Worm (Caenorhabditis elegans) whole organism, mixed stage, embryonic: Measurements from ENCODE around the gene fkh-3.
A peak's percentile ranks its signal among the peaks of the same experiment; 100 is the strongest.

Experiments
- M03D4.4 ChIP-seq: sonication (generic microtip); optimal IDR thresholded peaks from 2 replicates; lab custom pipeline; 2017; ENCODE audit warnings: mild to moderate bottlenecking, missing genetic modification characterization, missing compliant biosample characterization
- bed-3 ChIP-seq: fragments of 200-800 bp; sonication (Bioruptor generic); optimal IDR thresholded peaks from 3 replicates; lab custom pipeline; 2018; ENCODE audit warnings: mild to moderate bottlenecking, missing genetic modification characterization, moderate library complexity, missing compliant biosample characterization
- blmp-1 ChIP-seq: fragments of 150-350 bp; optimal IDR thresholded peaks from 2 replicates; lab custom pipeline; 2014; ENCODE audit warnings: missing biosample characterization, missing genetic modification characterization
- ceh-39 ChIP-seq: fragments of 150-350 bp; optimal IDR thresholded peaks from 2 replicates; lab custom pipeline; 2014; ENCODE audit warnings: missing biosample characterization, missing genetic modification characterization
- ceh-43 ChIP-seq: fragments of 200-800 bp; sonication (Bioruptor generic); optimal IDR thresholded peaks from 2 replicates; lab custom pipeline; 2018; ENCODE audit warnings: mild to moderate bottlenecking, missing genetic modification characterization, moderate library complexity, missing compliant biosample characterization
- ceh-83 ChIP-seq: fragments of 200-800 bp; sonication (Bioruptor generic); optimal IDR thresholded peaks from 2 replicates; lab custom pipeline; 2018; ENCODE audit warnings: mild to moderate bottlenecking, missing genetic modification characterization, missing compliant biosample characterization
- ces-1 ChIP-seq: fragments of 150-350 bp; optimal IDR thresholded peaks from 2 replicates; lab custom pipeline; 2014; ENCODE audit warnings: missing biosample characterization, missing genetic modification reagents, missing genetic modification characterization
- cnd-1 ChIP-seq: fragments of 200-800 bp; sonication (Bioruptor generic); optimal IDR thresholded peaks from 2 replicates; lab custom pipeline; 2018; ENCODE audit warnings: mild to moderate bottlenecking, missing genetic modification characterization, missing compliant biosample characterization
- drap-1 ChIP-seq: fragments of 200-800 bp; sonication (Bioruptor generic); optimal IDR thresholded peaks from 3 replicates; lab custom pipeline; 2018; ENCODE audit warnings: mild to moderate bottlenecking, missing genetic modification characterization, missing compliant biosample characterization
- elt-1 ChIP-seq: sonication (generic microtip); optimal IDR thresholded peaks from 2 replicates; lab custom pipeline; 2017; ENCODE audit warnings: missing genetic modification characterization, mild to moderate bottlenecking, missing compliant biosample characterization, antibody characterized with exemption, moderate library complexity, borderline replicate concordance; ENCODE audit not compliant: insufficient read depth
- elt-3 ChIP-seq: fragments of 150-350 bp; optimal IDR thresholded peaks from 2 replicates; lab custom pipeline; 2014; ENCODE audit warnings: missing biosample characterization, missing genetic modification characterization
- flh-1 ChIP-seq: fragments of 200-800 bp; sonication (Bioruptor generic); optimal IDR thresholded peaks from 2 replicates; lab custom pipeline; 2018; ENCODE audit warnings: mild to moderate bottlenecking, missing genetic modification characterization, moderate library complexity, missing compliant biosample characterization
- ham-2 ChIP-seq: fragments of 200-800 bp; sonication (Bioruptor generic); optimal IDR thresholded peaks from 2 replicates; lab custom pipeline; 2018; ENCODE audit warnings: mild to moderate bottlenecking, missing genetic modification characterization, missing compliant biosample characterization
- hlh-1 ChIP-seq: fragments of 150-350 bp; optimal IDR thresholded peaks from 2 replicates; lab custom pipeline; 2014; ENCODE audit warnings: missing biosample characterization, missing genetic modification reagents, missing genetic modification characterization
- lin-13 ChIP-seq: fragments of 150-350 bp; optimal IDR thresholded peaks from 2 replicates; lab custom pipeline; 2014; ENCODE audit warnings: missing biosample characterization, missing genetic modification characterization
- lin-32 ChIP-seq: fragments of 200-800 bp; sonication (Bioruptor generic); optimal IDR thresholded peaks from 2 replicates; lab custom pipeline; 2018; ENCODE audit warnings: mild to moderate bottlenecking, missing genetic modification characterization, missing compliant biosample characterization
- lsy-2 ChIP-seq: fragments of 150-350 bp; optimal IDR thresholded peaks from 2 replicates; lab custom pipeline; 2014; ENCODE audit warnings: missing biosample characterization, missing genetic modification characterization
- mab-5 ChIP-seq: fragments of 150-350 bp; optimal IDR thresholded peaks from 2 replicates; lab custom pipeline; 2014; ENCODE audit warnings: missing biosample characterization, missing genetic modification characterization
- mep-1 ChIP-seq: fragments of 150-350 bp; optimal IDR thresholded peaks from 2 replicates; lab custom pipeline; 2017; ENCODE audit warnings: missing biosample characterization, missing genetic modification reagents, missing genetic modification characterization, inconsistent platforms
- mls-2 ChIP-seq: sonication (generic microtip); optimal IDR thresholded peaks from 2 replicates; lab custom pipeline; 2016; ENCODE audit warnings: mild to moderate bottlenecking, missing genetic modification characterization, moderate library complexity, missing compliant biosample characterization
- nhr-12 ChIP-seq: fragments of 150-350 bp; optimal IDR thresholded peaks from 2 replicates; lab custom pipeline; 2014; ENCODE audit warnings: missing biosample characterization, missing genetic modification characterization
- nhr-2 ChIP-seq: fragments of 150-350 bp; optimal IDR thresholded peaks from 2 replicates; lab custom pipeline; 2014; ENCODE audit warnings: missing biosample characterization, missing genetic modification characterization
- nhr-237 ChIP-seq: fragments of 150-350 bp; optimal IDR thresholded peaks from 2 replicates; lab custom pipeline; 2014; ENCODE audit warnings: missing biosample characterization, missing genetic modification characterization
- nhr-28 ChIP-seq: fragments of 150-350 bp; optimal IDR thresholded peaks from 2 replicates; lab custom pipeline; 2014; ENCODE audit warnings: missing biosample characterization, missing genetic modification characterization
- nhr-76 ChIP-seq: sonication (generic microtip); optimal IDR thresholded peaks from 2 replicates; lab custom pipeline; 2017; ENCODE audit warnings: missing biosample characterization, missing genetic modification characterization
- pha-4 ChIP-seq: fragments of 150-350 bp; optimal IDR thresholded peaks from 2 replicates; lab custom pipeline; 2018; ENCODE audit warnings: missing biosample characterization, missing genetic modification reagents, missing genetic modification characterization
- sem-2 ChIP-seq: fragments of 200-800 bp; sonication (Bioruptor generic); optimal IDR thresholded peaks from 2 replicates; lab custom pipeline; 2018; ENCODE audit warnings: mild to moderate bottlenecking, missing genetic modification characterization, missing compliant biosample characterization
- snpc-4 ChIP-seq: fragments of 150-350 bp; optimal IDR thresholded peaks from 2 replicates; lab custom pipeline; 2014; ENCODE audit warnings: missing biosample characterization, missing genetic modification characterization
- sptf-1 ChIP-seq: sonication (generic microtip); optimal IDR thresholded peaks from 2 replicates; lab custom pipeline; 2017; ENCODE audit warnings: mild to moderate bottlenecking, missing genetic modification characterization, moderate library complexity, missing compliant biosample characterization
- tbx-8 ChIP-seq: fragments of 200-800 bp; sonication (Bioruptor generic); optimal IDR thresholded peaks from 2 replicates; lab custom pipeline; 2018; ENCODE audit warnings: mild to moderate bottlenecking, missing genetic modification characterization, moderate library complexity, missing compliant biosample characterization
- unc-120 ChIP-seq: sonication (generic microtip); optimal IDR thresholded peaks from 2 replicates; lab custom pipeline; 2017; ENCODE audit warnings: missing genetic modification characterization, missing compliant biosample characterization; ENCODE audit not compliant: poor library complexity, severe bottlenecking
- unc-39 ChIP-seq: fragments of 150-350 bp; optimal IDR thresholded peaks from 2 replicates; lab custom pipeline; 2014; ENCODE audit warnings: missing biosample characterization, missing genetic modification characterization
- unc-62 ChIP-seq: fragments of 150-350 bp; optimal IDR thresholded peaks from 2 replicates; lab custom pipeline; 2014; ENCODE audit warnings: missing biosample characterization, missing genetic modification reagents, missing genetic modification characterization
- zip-8 ChIP-seq: fragments of 150-350 bp; optimal IDR thresholded peaks from 2 replicates; lab custom pipeline; 2014; ENCODE audit warnings: missing biosample characterization, missing genetic modification characterization
- ztf-11 ChIP-seq: fragments of 150-350 bp; optimal IDR thresholded peaks from 2 replicates; lab custom pipeline; 2014; ENCODE audit warnings: missing biosample characterization, missing genetic modification characterization

The fkh-3 gene

DNA sequence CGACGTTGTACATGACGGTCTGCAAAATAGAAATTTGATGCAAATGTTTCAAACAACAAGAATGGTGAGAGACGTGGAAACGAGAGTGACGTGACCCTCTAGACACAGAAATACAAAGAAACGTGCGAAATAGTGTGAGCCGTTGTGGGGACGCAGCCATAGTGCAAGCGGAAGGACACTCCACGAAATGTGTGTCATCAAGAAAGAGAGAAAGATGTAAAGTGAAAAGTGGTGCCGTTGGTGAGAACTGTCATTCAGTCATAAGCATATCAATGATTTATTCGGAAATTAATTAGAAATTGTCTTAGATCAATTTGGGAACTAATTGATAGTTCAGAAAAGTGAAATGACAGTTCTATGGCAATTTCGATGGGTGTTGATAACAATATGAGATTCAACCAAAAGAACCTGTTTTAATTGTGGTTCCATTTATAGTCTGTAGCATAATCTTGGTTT is 3.3 kb downstream of the fkh-3 start, which contains the start of gene C29F7.3:
TSS of gene C29F7.3 (minus strand) at position 51 of the 456 bp plus-strand sequence.
- TF ChIP-seq mep-1 (tag; lab: Kevin White, UChicago) (peak; percentile 15), unc-120 (no peak), mab-5 (tag; lab: Kevin White, UChicago) (no peak), ztf-11 (tag; lab: Kevin White, UChicago) (no peak), tbx-8 (GFP tag; lab: Kevin White, UChicago) (no peak), sem-2 (GFP tag; lab: Kevin White, UChicago) (no peak), cnd-1 (tag; lab: Kevin White, UChicago) (no peak), nhr-12 (no peak), nhr-76 (tag; lab: Kevin White, UChicago) (no peak), lsy-2 (tag; lab: Kevin White, UChicago) (no peak), drap-1 (GFP tag; lab: Kevin White, UChicago) (no peak), ceh-39 (tag; lab: Kevin White, UChicago) (no peak), nhr-2 (tag; lab: Kevin White, UChicago) (no peak), nhr-237 (no peak), bed-3 (GFP tag; lab: Kevin White, UChicago) (no peak), unc-39 (no peak), hlh-1 (tag; lab: Kevin White, UChicago) (peak; percentile 12), flh-1 (GFP tag; lab: Kevin White, UChicago) (no peak), ces-1 (GFP tag; lab: Kevin White, UChicago) (peak; percentile 26), elt-1 (tag; lab: Kevin White, UChicago) (no peak), ceh-83 (GFP tag; lab: Kevin White, UChicago) (no peak), nhr-28 (tag; lab: Kevin White, UChicago) (no peak), unc-62 (GFP tag; lab: Kevin White, UChicago) (peak; percentile 70), zip-8 (tag; lab: Kevin White, UChicago) (no peak), pha-4 (tag; lab: Kevin White, UChicago) (no peak), blmp-1 (tag; lab: Kevin White, UChicago) (peak; percentile 21), lin-32 (GFP tag; lab: Kevin White, UChicago) (no peak), ceh-43 (GFP tag; lab: Kevin White, UChicago) (no peak), lin-13 (no peak), elt-3 (tag; lab: Kevin White, UChicago) (no peak), sptf-1 (tag; lab: Kevin White, UChicago) (no peak), M03D4.4 (tag; lab: Kevin White, UChicago) (no peak), ham-2 (GFP tag; lab: Kevin White, UChicago) (peak; percentile 28), mls-2 (tag; lab: Kevin White, UChicago) (no peak), snpc-4 (no peak)

DNA sequence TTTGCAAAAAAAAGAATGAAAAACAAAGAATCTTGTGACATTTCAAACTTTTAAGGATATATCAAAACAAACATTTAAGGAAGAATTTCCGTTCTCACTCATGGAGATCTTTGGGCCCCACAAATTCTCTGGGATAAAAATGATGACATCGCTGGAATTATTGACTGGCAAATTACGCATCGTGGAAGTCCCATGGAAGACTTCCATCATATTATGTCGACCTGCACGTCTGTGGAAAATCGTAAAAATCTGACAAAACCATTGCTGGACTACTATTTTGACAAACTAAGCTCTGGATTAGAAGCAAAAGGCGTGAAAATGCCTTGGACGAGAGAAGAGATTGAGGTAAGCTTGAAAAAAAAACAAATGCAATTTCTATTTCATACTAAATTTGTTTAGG is 5.8 kb downstream of the fkh-3 start:
- TF ChIP-seq elt-1 (tag; lab: Kevin White, UChicago) (no peak), mls-2 (tag; lab: Kevin White, UChicago) (no peak), M03D4.4 (tag; lab: Kevin White, UChicago) (no peak), snpc-4 (no peak), cnd-1 (tag; lab: Kevin White, UChicago) (no peak), ham-2 (GFP tag; lab: Kevin White, UChicago) (no peak), unc-62 (GFP tag; lab: Kevin White, UChicago) (no peak), lsy-2 (tag; lab: Kevin White, UChicago) (no peak), nhr-237 (no peak), elt-3 (tag; lab: Kevin White, UChicago) (no peak), mep-1 (tag; lab: Kevin White, UChicago) (no peak), ceh-43 (GFP tag; lab: Kevin White, UChicago) (no peak), ces-1 (GFP tag; lab: Kevin White, UChicago) (no peak), lin-13 (no peak), tbx-8 (GFP tag; lab: Kevin White, UChicago) (no peak), ztf-11 (tag; lab: Kevin White, UChicago) (no peak), flh-1 (GFP tag; lab: Kevin White, UChicago) (no peak), unc-39 (no peak), mab-5 (tag; lab: Kevin White, UChicago) (no peak)

DNA sequence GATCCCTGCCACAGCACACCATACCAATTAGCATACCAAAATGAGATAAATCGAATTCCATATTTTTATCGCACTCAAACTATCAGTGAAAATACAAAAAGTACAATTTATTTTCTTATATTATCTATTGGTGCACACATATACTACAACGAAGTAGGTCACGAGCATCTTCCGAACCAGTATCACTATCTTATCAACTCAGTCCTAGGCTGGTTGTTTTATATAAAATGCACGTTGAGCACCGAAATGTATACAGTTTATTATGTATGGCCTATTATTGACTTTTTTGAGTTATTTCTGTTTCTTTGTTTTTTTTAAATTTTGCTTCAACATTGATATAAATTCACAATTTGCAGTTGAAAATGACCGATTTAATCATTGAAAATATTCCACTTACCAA is 7.5 kb downstream of the fkh-3 start, which contains the start of gene C29F7.2:
TSS of gene C29F7.2 (plus strand) at position 357 of the 400 bp plus-strand sequence.
- TF ChIP-seq ceh-43 (GFP tag; lab: Kevin White, UChicago) (no peak), flh-1 (GFP tag; lab: Kevin White, UChicago) (no peak), nhr-76 (tag; lab: Kevin White, UChicago) (no peak), nhr-12 (no peak), ztf-11 (tag; lab: Kevin White, UChicago) (no peak), lsy-2 (tag; lab: Kevin White, UChicago) (no peak), ceh-83 (GFP tag; lab: Kevin White, UChicago) (no peak), ham-2 (GFP tag; lab: Kevin White, UChicago) (no peak), drap-1 (GFP tag; lab: Kevin White, UChicago) (no peak), nhr-28 (tag; lab: Kevin White, UChicago) (no peak)
